Worm (Caenorhabditis elegans) whole organism, L1 larva: ENCODE data around the gene mrpl-11.
A peak's percentile ranks its signal among the peaks of the same experiment; 100 is the strongest.

Experiments used
- C04F5.9 ChIP-seq: sonication (generic microtip); optimal IDR thresholded peaks from 2 replicates; lab custom pipeline; 2016; ENCODE audit warnings: missing genetic modification characterization, missing compliant biosample characterization
- aha-1 ChIP-seq: fragments of 150-350 bp; optimal IDR thresholded peaks from 2 replicates; lab custom pipeline; 2014; ENCODE audit warnings: missing biosample characterization, missing genetic modification characterization
- aly-2 ChIP-seq: fragments of 150-350 bp; optimal IDR thresholded peaks from 2 replicates; lab custom pipeline; 2014; ENCODE audit warnings: missing biosample characterization, missing genetic modification characterization
- ama-1 ChIP-seq: fragments of 150-350 bp; optimal IDR thresholded peaks from 2 replicates; lab custom pipeline; 2014
- ceh-63 ChIP-seq: fragments of 200-800 bp; sonication (Bioruptor generic); optimal IDR thresholded peaks from 2 replicates; lab custom pipeline; 2018; ENCODE audit warnings: mild to moderate bottlenecking, missing genetic modification characterization, missing compliant biosample characterization
- ceh-82 ChIP-seq, 3 experiments: fragments of 150-350 bp in 1 of 3; sonication (generic microtip) in 2 of 3; optimal IDR thresholded peaks; 2 replicates each; lab custom pipeline; 2014 to 2017; ENCODE audit warnings: missing biosample characterization in 3 of 3, missing genetic modification characterization in 3 of 3
- ceh-88 ChIP-seq: fragments of 200-800 bp; sonication (Bioruptor generic); IDR thresholded peaks from 2 replicates; pipeline ENCODE4 v1.3.6; 2022; ENCODE audit warnings: missing genetic modification characterization, missing compliant biosample characterization
- ceh-90 ChIP-seq: sonication (generic microtip); optimal IDR thresholded peaks from 2 replicates; lab custom pipeline; 2016; ENCODE audit warnings: missing genetic modification characterization, missing compliant biosample characterization
- dpl-1 ChIP-seq, 3 experiments: fragments of 150-350 bp in 2 of 3; sonication (generic microtip) in 1 of 3; optimal IDR thresholded peaks; 2 replicates each; lab custom pipeline; 2014 to 2017; ENCODE audit warnings: missing biosample characterization in 3 of 3, missing genetic modification characterization in 3 of 3, missing genetic modification reagents in 3 of 3
- efl-1 ChIP-seq, 4 experiments: fragments of 150-350 bp; optimal IDR thresholded peaks in 3 of 4; peaks in 1 of 4; 1 replicate in 1 of 4; 2 replicates in 3 of 4; lab custom pipeline; 2014; ENCODE audit warnings: missing biosample characterization in 2 of 4, missing genetic modification characterization in 2 of 4, missing genetic modification reagents in 2 of 4
- egl-13 ChIP-seq: sonication (generic microtip); optimal IDR thresholded peaks from 2 replicates; lab custom pipeline; 2016; ENCODE audit warnings: missing genotype, missing genetic modification reagents, missing genetic modification characterization, missing compliant biosample characterization
- egl-27 ChIP-seq, 2 experiments: fragments of 150-350 bp in 1 of 2; sonication (generic microtip); optimal IDR thresholded peaks; 3 replicates each; lab custom pipeline; 2017 to 2018; ENCODE audit warnings: missing biosample characterization in 2 of 2, missing genetic modification characterization in 2 of 2, missing genetic modification reagents in 2 of 2
- elt-2 ChIP-seq: sonication (generic microtip); optimal IDR thresholded peaks from 2 replicates; lab custom pipeline; 2016; ENCODE audit warnings: missing genetic modification characterization, mild to moderate bottlenecking, inconsistent platforms, missing compliant biosample characterization, missing genetic modification reagents
- elt-3 ChIP-seq, 6 experiments: fragments of 150-350 bp in 1 of 6; sonication (generic microtip); optimal IDR thresholded peaks; 2 replicates each; lab custom pipeline; 2017 to 2018; ENCODE audit warnings: missing biosample characterization in 6 of 6, missing genetic modification characterization in 6 of 6, inconsistent platforms in 1 of 6
- ets-5 ChIP-seq: fragments of 200-800 bp; sonication (Bioruptor generic); IDR thresholded peaks from 2 replicates; pipeline ENCODE4 v1.3.6; 2022; ENCODE audit warnings: missing genetic modification characterization, missing compliant biosample characterization
- fkh-10 ChIP-seq: sonication (generic microtip); optimal IDR thresholded peaks from 2 replicates; lab custom pipeline; 2017; ENCODE audit warnings: missing biosample characterization, missing genetic modification reagents, missing genetic modification characterization
- fkh-4 ChIP-seq: sonication (generic microtip); optimal IDR thresholded peaks from 2 replicates; lab custom pipeline; 2016; ENCODE audit warnings: missing compliant biosample characterization, missing genetic modification characterization, borderline replicate concordance
- fkh-8 ChIP-seq: sonication (generic microtip); optimal IDR thresholded peaks from 2 replicates; lab custom pipeline; 2016; ENCODE audit warnings: mild to moderate bottlenecking, missing genetic modification characterization, missing compliant biosample characterization
- grh-1 ChIP-seq: fragments of 200-800 bp; sonication (Bioruptor generic); IDR thresholded peaks from 2 replicates; pipeline ENCODE4 v1.3.6; 2022; ENCODE audit warnings: missing genetic modification reagents, missing genetic modification characterization, missing compliant biosample characterization
- hlh-17 ChIP-seq: fragments of 200-800 bp; sonication (Bioruptor generic); optimal IDR thresholded peaks from 2 replicates; lab custom pipeline; 2018; ENCODE audit warnings: missing genetic modification characterization, mild to moderate bottlenecking, missing compliant biosample characterization, moderate library complexity, borderline replicate concordance
- hpl-2 ChIP-seq: fragments of 150-350 bp; optimal IDR thresholded peaks from 2 replicates; lab custom pipeline; 2014; ENCODE audit warnings: missing biosample characterization, missing genetic modification reagents, missing genetic modification characterization
- irx-1 ChIP-seq: sonication (generic microtip); optimal IDR thresholded peaks from 2 replicates; lab custom pipeline; 2016; ENCODE audit warnings: missing genetic modification characterization, missing compliant biosample characterization
- isw-1 ChIP-seq: fragments of 200-800 bp; sonication (Bioruptor generic); IDR thresholded peaks from 2 replicates; pipeline ENCODE4 v1.3.6; 2022; ENCODE audit warnings: missing genetic modification characterization, missing compliant biosample characterization
- lin-14 ChIP-seq: fragments of 200-800 bp; sonication (Bioruptor generic); optimal IDR thresholded peaks from 2 replicates; lab custom pipeline; 2018; ENCODE audit warnings: mild to moderate bottlenecking, missing genetic modification characterization, moderate library complexity, missing compliant biosample characterization
- lin-15B ChIP-seq: fragments of 150-350 bp; sonication (generic microtip); optimal IDR thresholded peaks from 3 replicates; lab custom pipeline; 2014; ENCODE audit warnings: missing biosample characterization, missing genetic modification characterization
- lin-39 ChIP-seq: fragments of 150-350 bp; optimal IDR thresholded peaks from 2 replicates; lab custom pipeline; 2014; ENCODE audit warnings: missing biosample characterization, missing genetic modification reagents, missing genetic modification characterization
- lir-3 ChIP-seq: sonication (generic microtip); optimal IDR thresholded peaks from 2 replicates; lab custom pipeline; 2016; ENCODE audit warnings: mild to moderate bottlenecking, missing genetic modification characterization, moderate library complexity, missing compliant biosample characterization; ENCODE audit not compliant: poor library complexity
- lsy-2 ChIP-seq, 2 experiments: fragments of 150-350 bp; optimal IDR thresholded peaks; 2 replicates each; lab custom pipeline; 2014; ENCODE audit warnings: missing biosample characterization in 2 of 2, missing genetic modification characterization in 2 of 2
- mab-9 ChIP-seq: fragments of 200-800 bp; sonication (Bioruptor generic); IDR thresholded peaks from 2 replicates; pipeline ENCODE4 v1.3.6; 2022; ENCODE audit warnings: missing genetic modification reagents, missing genetic modification characterization, missing compliant biosample characterization
- mdl-1 ChIP-seq, 2 experiments: fragments of 150-350 bp; optimal IDR thresholded peaks; 2 replicates each; lab custom pipeline; 2014 to 2017; ENCODE audit warnings: missing biosample characterization in 2 of 2, missing genetic modification characterization in 2 of 2, inconsistent platforms in 1 of 2
- mef-2 ChIP-seq: fragments of 150-350 bp; optimal IDR thresholded peaks from 2 replicates; lab custom pipeline; 2014; ENCODE audit warnings: missing biosample characterization, missing genetic modification characterization
- mep-1 ChIP-seq: fragments of 150-350 bp; optimal IDR thresholded peaks from 2 replicates; lab custom pipeline; 2014; ENCODE audit warnings: missing biosample characterization, missing genetic modification characterization
- nhr-11 ChIP-seq: fragments of 150-350 bp; optimal IDR thresholded peaks from 2 replicates; lab custom pipeline; 2014; ENCODE audit warnings: missing biosample characterization, missing genetic modification characterization
- nhr-12 ChIP-seq: sonication (generic microtip); optimal IDR thresholded peaks from 2 replicates; lab custom pipeline; 2017; ENCODE audit warnings: missing biosample characterization, missing genetic modification characterization
- nhr-237 ChIP-seq: fragments of 150-350 bp; optimal IDR thresholded peaks from 2 replicates; lab custom pipeline; 2014; ENCODE audit warnings: missing biosample characterization, missing genetic modification characterization
- nhr-28 ChIP-seq: fragments of 150-350 bp; optimal IDR thresholded peaks from 2 replicates; lab custom pipeline; 2014; ENCODE audit warnings: missing biosample characterization, missing genetic modification characterization
- nhr-47 ChIP-seq: sonication (generic microtip); optimal IDR thresholded peaks from 2 replicates; lab custom pipeline; 2016; ENCODE audit warnings: mild to moderate bottlenecking, missing genetic modification characterization, moderate library complexity, missing compliant biosample characterization
- nhr-71 ChIP-seq: sonication (generic microtip); optimal IDR thresholded peaks from 2 replicates; lab custom pipeline; 2016; ENCODE audit warnings: mild to moderate bottlenecking, missing genetic modification characterization, moderate library complexity, missing compliant biosample characterization
- nhr-76 ChIP-seq: sonication (generic microtip); optimal IDR thresholded peaks from 2 replicates; lab custom pipeline; 2017; ENCODE audit warnings: missing biosample characterization, missing genetic modification characterization
- nhr-84 ChIP-seq: sonication (generic microtip); optimal IDR thresholded peaks from 2 replicates; lab custom pipeline; 2017; ENCODE audit warnings: missing biosample characterization, missing genetic modification characterization
- nhr-90 ChIP-seq: sonication (generic microtip); optimal IDR thresholded peaks from 2 replicates; lab custom pipeline; 2016; ENCODE audit warnings: mild to moderate bottlenecking, missing genetic modification characterization, missing compliant biosample characterization; ENCODE audit not compliant: poor library complexity
- pax-3 ChIP-seq: fragments of 200-800 bp; sonication (Bioruptor generic); optimal IDR thresholded peaks from 2 replicates; lab custom pipeline; 2018; ENCODE audit warnings: mild to moderate bottlenecking, missing genetic modification characterization, moderate library complexity, missing compliant biosample characterization
- sptf-1 ChIP-seq: fragments of 150-350 bp; optimal IDR thresholded peaks from 2 replicates; lab custom pipeline; 2014; ENCODE audit warnings: missing biosample characterization, missing genetic modification characterization
- sup-37 ChIP-seq: fragments of 200-800 bp; sonication (Bioruptor generic); optimal IDR thresholded peaks from 2 replicates; lab custom pipeline; 2018; ENCODE audit warnings: mild to moderate bottlenecking, missing genetic modification characterization, missing compliant biosample characterization
- tlp-1 ChIP-seq: fragments of 150-350 bp; optimal IDR thresholded peaks from 2 replicates; lab custom pipeline; 2014; ENCODE audit warnings: missing biosample characterization, missing genetic modification characterization
- unc-130 ChIP-seq: fragments of 150-350 bp; optimal IDR thresholded peaks from 2 replicates; lab custom pipeline; 2017; ENCODE audit warnings: missing biosample characterization, missing genetic modification characterization, inconsistent platforms
- unc-30 ChIP-seq: sonication (generic microtip); optimal IDR thresholded peaks from 2 replicates; lab custom pipeline; 2017; ENCODE audit warnings: missing biosample characterization, missing genetic modification characterization
- vab-15 ChIP-seq: sonication (generic microtip); optimal IDR thresholded peaks from 2 replicates; lab custom pipeline; 2017; ENCODE audit warnings: missing genotype, mild to moderate bottlenecking, missing genetic modification characterization, missing compliant biosample characterization
- xbp-1 ChIP-seq: sonication (generic microtip); optimal IDR thresholded peaks from 2 replicates; lab custom pipeline; 2016; ENCODE audit warnings: missing genetic modification characterization, missing compliant biosample characterization
- zag-1 ChIP-seq: fragments of 150-350 bp; optimal IDR thresholded peaks from 2 replicates; lab custom pipeline; 2014; ENCODE audit warnings: missing biosample characterization, missing genetic modification characterization
- ztf-11 ChIP-seq, 2 experiments: sonication (generic microtip); optimal IDR thresholded peaks; 2 replicates each; lab custom pipeline; 2016 to 2017; ENCODE audit warnings: missing genetic modification characterization in 2 of 2, missing biosample characterization in 1 of 2, missing compliant biosample characterization in 1 of 2
- ztf-4 ChIP-seq: fragments of 150-350 bp; optimal IDR thresholded peaks from 2 replicates; lab custom pipeline; 2014; ENCODE audit warnings: missing biosample characterization, missing genetic modification characterization

The mrpl-11 gene

ce11 chrIII:8678371-8678770 is 39.1 kb upstream of the mrpl-11 start:
- TF ChIP-seq unc-30 (no peak), pax-3 (tag; lab: Kevin White, UChicago) (peak; percentile 44), aly-2 (tag; lab: Kevin White, UChicago) (peak; percentile 70), efl-1 (optimal IDR thresholded peaks at IDR 0.05; lab: Kevin White, UChicago) (peak; percentile 66 to 70), efl-1 (GFP tag; optimal IDR thresholded peaks at IDR 0.05 in 1 of 2; lab: Kevin White, UChicago) (peak; percentile 55 to 96), aha-1 (tag; lab: Kevin White, UChicago) (no peak), egl-27 (tag; optimal IDR thresholded peaks at IDR 0.05; lab: Kevin White, UChicago) (no peak), ceh-82 (tag; optimal IDR thresholded peaks at IDR 0.05; lab: Kevin White, UChicago) (peak; percentile 23 to 75 (median 51)), grh-1 (GFP tag; lab: Robert Waterston, UW) (no peak), sup-37 (GFP tag; lab: Kevin White, UChicago) (no peak), irx-1 (tag; lab: Kevin White, UChicago) (peak; percentile 32), mab-9 (GFP tag; lab: Robert Waterston, UW) (no peak), mdl-1 (tag; optimal IDR thresholded peaks at IDR 0.05; lab: Kevin White, UChicago) (peak in 1 of 2 experiments; percentile 60), hpl-2 (GFP tag; lab: Kevin White, UChicago) (no peak), nhr-76 (no peak), ceh-88 (GFP tag; lab: Robert Waterston, UW) (0 out of 2 replicates have a peak, but pooled peaks have one; percentile 19), tlp-1 (tag; lab: Kevin White, UChicago) (no peak), elt-3 (tag; optimal IDR thresholded peaks at IDR 0.05; lab: Kevin White, UChicago) (peak in 1 of 6 experiments; percentile 43), lin-14 (GFP tag; lab: Kevin White, UChicago) (peak; percentile 73), nhr-71 (tag; lab: Kevin White, UChicago) (peak; percentile 79), mef-2 (tag; lab: Kevin White, UChicago) (no peak), unc-130 (no peak), ceh-90 (tag; lab: Kevin White, UChicago) (peak; percentile 12), fkh-8 (tag; lab: Kevin White, UChicago) (peak; percentile 61), lin-15B (tag; lab: Kevin White, UChicago) (no peak), fkh-10 (GFP tag; lab: Kevin White, UChicago) (peak; percentile 52), ztf-11 (tag; optimal IDR thresholded peaks at IDR 0.05; lab: Kevin White, UChicago) (peak in 1 of 2 experiments; percentile 53), ztf-4 (tag; lab: Kevin White, UChicago) (peak; percentile 29), zag-1 (tag; lab: Kevin White, UChicago) (no peak), nhr-47 (tag; lab: Kevin White, UChicago) (peak; percentile 79), nhr-84 (tag; lab: Kevin White, UChicago) (no peak), dpl-1 (GFP tag; optimal IDR thresholded peaks at IDR 0.05; lab: Kevin White, UChicago) (peak; percentile 26 to 49 (median 49)), hlh-17 (GFP tag; lab: Kevin White, UChicago) (no peak), nhr-90 (peak; percentile 61), sptf-1 (tag; lab: Kevin White, UChicago) (no peak), nhr-12 (tag; lab: Kevin White, UChicago) (no peak), lir-3 (tag; lab: Kevin White, UChicago) (peak; percentile 58), nhr-237 (no peak), xbp-1 (peak; percentile 63), vab-15 (tag; lab: Kevin White, UChicago) (no peak), egl-13 (tag; lab: Kevin White, UChicago) (peak; percentile 11), C04F5.9 (tag; lab: Kevin White, UChicago) (peak; percentile 8), ama-1 (lab: Kevin White, UChicago) (peak; percentile 34), elt-2 (peak; percentile 6), nhr-28 (tag; lab: Kevin White, UChicago) (no peak), ceh-63 (GFP tag; lab: Kevin White, UChicago) (peak; percentile 3), ets-5 (GFP tag; lab: Robert Waterston, UW) (no peak), lsy-2 (tag; optimal IDR thresholded peaks at IDR 0.05; lab: Kevin White, UChicago) (peak; percentile 58 to 73), mep-1 (peak; percentile 71), nhr-11 (no peak), lin-39 (tag; lab: Kevin White, UChicago) (no peak), isw-1 (GFP tag; lab: Robert Waterston, UW) (peak; percentile 24; the same call in 1 of the 2 replicates), fkh-4 (tag; lab: Kevin White, UChicago) (no peak)
